Worm (Caenorhabditis elegans): ENCODE measurements around the gene zipt-2.3.

- TF ChIP-seq ceh-82 (tag; optimal IDR thresholded peaks at IDR 0.05) (no peak), ama-1 (optimal IDR thresholded peaks at IDR 0.05) (no peak), ztf-1 (GFP tag; conservative IDR thresholded peaks at IDR 0.05) (no peak)
These were observed 5.0 kb upstream of the zipt-2.3 start for ce11 chrII:13720650-13721049.

All from whole organism, L2 larva.